Fruit fly (Drosophila melanogaster) whole organism, embryonic: ENCODE data around the gene Ice2.

Experiments used
- CG11560 ChIP-seq: fragments of 200-800 bp; sonication (Bioruptor generic); IDR thresholded peaks from 3 replicates; pipeline ENCODE4 v1.3.6; 2022; ENCODE audit warnings: missing biosample characterization, missing genetic modification characterization
- CG1233 ChIP-seq: fragments of 200-800 bp; sonication (Bioruptor generic); optimal IDR thresholded peaks from 4 replicates; lab custom pipeline; 2018; ENCODE audit warnings: missing biosample characterization, mild to moderate bottlenecking, missing genetic modification characterization
- CG13123 ChIP-seq: fragments of 200-800 bp; sonication (Bioruptor generic); optimal IDR thresholded peaks from 2 replicates; lab custom pipeline; 2016; ENCODE audit warnings: missing biosample characterization, missing genetic modification characterization
- CG13296 ChIP-seq: fragments of 200-800 bp; sonication (Bioruptor generic); optimal IDR thresholded peaks from 3 replicates; lab custom pipeline; 2018; ENCODE audit warnings: missing biosample characterization, mild to moderate bottlenecking, missing genetic modification characterization
- CG15073 ChIP-seq: fragments of 200-800 bp; sonication (Bioruptor generic); optimal IDR thresholded peaks from 2 replicates; lab custom pipeline; 2016; ENCODE audit warnings: missing biosample characterization, missing genetic modification characterization
- CG15696 ChIP-seq: fragments of 200-800 bp; sonication (Bioruptor generic); optimal IDR thresholded peaks from 2 replicates; lab custom pipeline; 2019; ENCODE audit warnings: missing biosample characterization, mild to moderate bottlenecking, missing genetic modification characterization, moderate library complexity
- CG2120 ChIP-seq: fragments of 200-800 bp; sonication (Bioruptor generic); optimal IDR thresholded peaks from 3 replicates; lab custom pipeline; 2016; ENCODE audit warnings: missing biosample characterization, missing genetic modification characterization
- CG3065 ChIP-seq: fragments of 200-800 bp; sonication (Bioruptor generic); optimal IDR thresholded peaks from 2 replicates; lab custom pipeline; 2016; ENCODE audit warnings: missing biosample characterization, missing genetic modification characterization
- CG31441 ChIP-seq: fragments of 200-800 bp; sonication (Bioruptor generic); IDR thresholded peaks from 2 replicates; pipeline ENCODE4 v1.3.6; 2022; ENCODE audit warnings: missing biosample characterization, missing genetic modification characterization
- CG4282 ChIP-seq: fragments of 200-800 bp; sonication (Bioruptor generic); optimal IDR thresholded peaks from 2 replicates; lab custom pipeline; 2016; ENCODE audit warnings: missing biosample characterization, missing genetic modification characterization
- CG4360 ChIP-seq: fragments of 200-800 bp; sonication (Bioruptor generic); IDR thresholded peaks from 2 replicates; pipeline ENCODE4 v1.3.6; 2022; ENCODE audit warnings: missing biosample characterization, missing genetic modification characterization
- CG4730 ChIP-seq: fragments of 200-800 bp; sonication (Bioruptor generic); IDR thresholded peaks from 2 replicates; pipeline ENCODE4 v1.3.6; 2022; ENCODE audit warnings: missing biosample characterization, missing genetic modification characterization
- CG7745 ChIP-seq: fragments of 200-800 bp; sonication (Bioruptor generic); optimal IDR thresholded peaks from 2 replicates; lab custom pipeline; 2018; ENCODE audit warnings: missing biosample characterization, mild to moderate bottlenecking, missing genetic modification characterization, moderate library complexity
- CG8478 ChIP-seq: fragments of >200 bp; optimal IDR thresholded peaks from 2 replicates; lab custom pipeline; 2018
- CG9609 ChIP-seq: fragments of 200-800 bp; sonication (Bioruptor generic); optimal IDR thresholded peaks from 3 replicates; lab custom pipeline; 2016; ENCODE audit warnings: missing biosample characterization, missing genetic modification characterization
- Deaf1 ChIP-seq: fragments of 200-800 bp; optimal IDR thresholded peaks from 3 replicates; lab custom pipeline; 2019; ENCODE audit warnings: missing biosample characterization, mild to moderate bottlenecking, missing genetic modification characterization, moderate library complexity
- Dip2 ChIP-seq: fragments of 200-800 bp; sonication (Bioruptor generic); IDR thresholded peaks from 2 replicates; pipeline ENCODE4 v1.3.6; 2022; ENCODE audit warnings: missing biosample characterization, missing genetic modification characterization
- Dref ChIP-seq: fragments of 200-800 bp; sonication (Bioruptor generic); IDR thresholded peaks from 2 replicates; pipeline ENCODE4 v1.3.6; 2022; ENCODE audit warnings: missing biosample characterization, missing genetic modification characterization
- H2.0 ChIP-seq: fragments of 200-800 bp; sonication (Bioruptor generic); IDR thresholded peaks from 2 replicates; pipeline ENCODE4 v1.3.6; 2022; ENCODE audit warnings: missing biosample characterization, missing genetic modification characterization
- Kr ChIP-seq: fragments of 200-800 bp; sonication (Bioruptor generic); optimal IDR thresholded peaks from 2 replicates; lab custom pipeline; 2017; ENCODE audit warnings: missing biosample characterization, mild to moderate bottlenecking, missing genetic modification characterization
- Lpt ChIP-seq: fragments of >200 bp; optimal IDR thresholded peaks from 2 replicates; lab custom pipeline; 2018; ENCODE audit warnings: missing biosample characterization, missing genetic modification characterization
- Mrtf ChIP-seq: fragments of 200-800 bp; sonication (Bioruptor generic); IDR thresholded peaks from 3 replicates; pipeline ENCODE4 v1.3.6; 2022; ENCODE audit warnings: missing biosample characterization, missing genetic modification characterization
- Myb ChIP-seq: fragments of 200-800 bp; sonication (Bioruptor generic); optimal IDR thresholded peaks from 2 replicates; lab custom pipeline; 2016; ENCODE audit warnings: missing biosample characterization, missing genetic modification characterization
- NfI ChIP-seq: fragments of 200-800 bp; sonication (Bioruptor generic); optimal IDR thresholded peaks from 3 replicates; lab custom pipeline; 2018; ENCODE audit warnings: missing biosample characterization, mild to moderate bottlenecking, missing genetic modification characterization, moderate library complexity
- PHDP ChIP-seq: fragments of 200-800 bp; sonication (Bioruptor generic); optimal IDR thresholded peaks from 3 replicates; lab custom pipeline; 2018; ENCODE audit warnings: missing biosample characterization, mild to moderate bottlenecking, missing genetic modification characterization, moderate library complexity
- Pdp1 ChIP-seq, 2 experiments: fragments of 200-800 bp; sonication (Bioruptor generic); optimal IDR thresholded peaks; 3 replicates each; lab custom pipeline; 2016; ENCODE audit warnings: missing biosample characterization in 2 of 2, missing genetic modification characterization in 2 of 2, mild to moderate bottlenecking in 1 of 2, moderate library complexity in 1 of 2
- Ravus ChIP-seq: fragments of 200-800 bp; sonication (Bioruptor generic); IDR thresholded peaks from 2 replicates; pipeline ENCODE4 v1.3.6; 2022; ENCODE audit warnings: missing biosample characterization, missing genetic modification characterization
- ab ChIP-seq: fragments of 200-800 bp; sonication (Bioruptor generic); optimal IDR thresholded peaks from 2 replicates; lab custom pipeline; 2016; ENCODE audit warnings: missing biosample characterization, missing genetic modification characterization
- ase ChIP-seq: fragments of 200-800 bp; sonication (Bioruptor generic); IDR thresholded peaks from 3 replicates; pipeline ENCODE4 v1.3.6; 2022; ENCODE audit warnings: missing biosample characterization, missing genetic modification characterization
- ato ChIP-seq: fragments of 200-800 bp; sonication (Bioruptor generic); IDR thresholded peaks from 2 replicates; pipeline ENCODE4 v1.3.6; 2022; ENCODE audit warnings: missing biosample characterization, missing genetic modification characterization; ENCODE audit not compliant: partially characterized antibody
- bab2 ChIP-seq: fragments of 200-800 bp; sonication (Bioruptor generic); optimal IDR thresholded peaks from 2 replicates; lab custom pipeline; 2016; ENCODE audit warnings: missing biosample characterization, missing genetic modification characterization
- caup ChIP-seq: fragments of 200-800 bp; sonication (Bioruptor generic); optimal IDR thresholded peaks from 3 replicates; lab custom pipeline; 2017; ENCODE audit warnings: missing biosample characterization, mild to moderate bottlenecking, missing genetic modification characterization, moderate library complexity; ENCODE audit not compliant: severe bottlenecking
- da ChIP-seq: fragments of 200-800 bp; sonication (Bioruptor generic); optimal IDR thresholded peaks from 2 replicates; lab custom pipeline; 2016; ENCODE audit warnings: missing biosample characterization, missing genetic modification characterization
- dm ChIP-seq: fragments of 200-800 bp; sonication (Bioruptor generic); optimal IDR thresholded peaks from 3 replicates; lab custom pipeline; 2016; ENCODE audit warnings: missing biosample characterization, missing genetic modification characterization
- dysf ChIP-seq: fragments of 200-800 bp; sonication (Bioruptor generic); IDR thresholded peaks from 3 replicates; pipeline ENCODE4 v1.3.6; 2022; ENCODE audit warnings: missing biosample characterization, missing genetic modification characterization
- emc ChIP-seq: fragments of 200-800 bp; sonication (Bioruptor generic); optimal IDR thresholded peaks from 2 replicates; lab custom pipeline; 2016; ENCODE audit warnings: missing biosample characterization, missing genetic modification characterization
- en ChIP-seq: fragments of 200-800 bp; sonication (Bioruptor generic); optimal IDR thresholded peaks from 2 replicates; lab custom pipeline; 2016; ENCODE audit warnings: missing biosample characterization, missing genetic modification characterization
- esg ChIP-seq: fragments of 200-800 bp; sonication (Bioruptor generic); conservative IDR thresholded peaks from 2 replicates; pipeline ENCODE4 v1.3.6; 2022; ENCODE audit warnings: missing biosample characterization, missing genetic modification characterization
- gcm ChIP-seq: fragments of 200-800 bp; sonication (Bioruptor generic); optimal IDR thresholded peaks from 2 replicates; lab custom pipeline; 2019; ENCODE audit warnings: missing biosample characterization, mild to moderate bottlenecking, missing genetic modification characterization, moderate library complexity
- gfzf ChIP-seq: fragments of 200-800 bp; sonication (Bioruptor generic); optimal IDR thresholded peaks from 2 replicates; lab custom pipeline; 2016; ENCODE audit warnings: missing biosample characterization, mild to moderate bottlenecking, missing genetic modification characterization, moderate library complexity
- maf-S ChIP-seq: fragments of 200-800 bp; sonication (Bioruptor generic); optimal IDR thresholded peaks from 2 replicates; lab custom pipeline; 2016; ENCODE audit warnings: missing biosample characterization, missing genetic modification characterization
- nom ChIP-seq: fragments of 200-800 bp; sonication (Bioruptor generic); optimal IDR thresholded peaks from 2 replicates; lab custom pipeline; 2017; ENCODE audit warnings: missing biosample characterization, missing genetic modification characterization, mild to moderate bottlenecking, moderate library complexity, missing genetic modification reagents
- org-1 ChIP-seq: fragments of 200-800 bp; sonication (Bioruptor generic); optimal IDR thresholded peaks from 2 replicates; lab custom pipeline; 2017; ENCODE audit warnings: missing biosample characterization, missing genetic modification characterization
- pfk ChIP-seq: fragments of 200-800 bp; sonication (Bioruptor generic); optimal IDR thresholded peaks from 2 replicates; lab custom pipeline; 2018; ENCODE audit warnings: missing biosample characterization, mild to moderate bottlenecking, missing genetic modification characterization, moderate library complexity
- pzg ChIP-seq: fragments of 200-800 bp; sonication (Bioruptor generic); optimal IDR thresholded peaks from 3 replicates; lab custom pipeline; 2018; ENCODE audit warnings: missing biosample characterization, mild to moderate bottlenecking, missing genetic modification characterization, moderate library complexity
- ro ChIP-seq: fragments of 200-800 bp; sonication (Bioruptor generic); IDR thresholded peaks from 2 replicates; pipeline ENCODE4 v1.3.6; 2022; ENCODE audit warnings: missing biosample characterization, missing genetic modification characterization
- tll ChIP-seq, 2 experiments: fragments of 200-800 bp in 1 of 2; fragments of >200 bp in 1 of 2; sonication (Bioruptor generic) in 1 of 2; optimal IDR thresholded peaks; 2 replicates each; lab custom pipeline; 2017 to 2019; ENCODE audit warnings: missing biosample characterization in 2 of 2, missing genetic modification characterization in 2 of 2, mild to moderate bottlenecking in 1 of 2, moderate library complexity in 1 of 2
- vvl ChIP-seq: fragments of 200-800 bp; sonication (Bioruptor generic); IDR thresholded peaks from 2 replicates; pipeline ENCODE4 v1.3.6; 2022; ENCODE audit warnings: missing biosample characterization, missing genetic modification characterization
- zen ChIP-seq: fragments of 200-800 bp; sonication (Bioruptor generic); optimal IDR thresholded peaks from 3 replicates; lab custom pipeline; 2018; ENCODE audit warnings: missing biosample characterization, mild to moderate bottlenecking, missing genetic modification characterization, moderate library complexity
- zf30C ChIP-seq: fragments of 200-800 bp; sonication (Bioruptor generic); optimal IDR thresholded peaks from 3 replicates; lab custom pipeline; 2018; ENCODE audit warnings: missing biosample characterization, mild to moderate bottlenecking, missing genetic modification characterization

Ice2 gene

DNA sequence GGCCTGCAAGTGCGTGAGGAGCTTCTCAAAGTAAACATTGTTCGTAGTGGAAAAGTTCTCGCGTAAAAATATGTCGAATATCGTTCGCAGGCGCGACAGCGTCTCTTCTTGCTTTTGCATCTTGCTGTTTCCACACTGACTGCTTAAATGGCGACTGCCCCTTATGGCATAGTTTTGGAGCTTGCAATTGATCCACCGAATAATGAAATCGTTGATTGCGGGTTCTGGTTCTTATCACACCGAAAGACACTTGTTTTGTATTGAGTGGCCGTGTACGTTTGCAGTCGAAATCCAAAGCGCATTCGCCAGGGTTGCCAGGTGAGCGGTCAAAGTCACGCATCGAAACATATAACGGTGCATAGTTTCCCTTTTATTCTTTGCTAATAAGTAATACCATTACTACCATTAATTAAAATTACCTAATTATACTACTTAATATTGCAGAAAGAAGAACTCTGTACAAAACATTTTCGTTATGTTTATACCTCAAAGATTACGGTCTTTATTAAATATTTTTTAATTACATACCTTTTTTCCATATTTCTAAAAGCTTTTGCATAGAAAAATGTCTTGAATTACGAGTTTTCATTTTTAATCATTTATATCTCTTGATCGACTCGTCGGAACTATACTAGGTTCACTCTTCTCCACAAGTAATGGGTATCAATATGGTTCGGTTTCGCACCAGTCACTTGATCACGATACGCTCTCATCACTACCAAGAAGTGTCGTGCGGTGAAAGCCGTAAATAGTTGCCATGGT, 28.4 kb upstream of the Ice2 start, which contains the start of the genes CG7044 and Tbc1d22 (continued):
- TF ChIP-seq CG4730 (GFP tag; lab: Robert Waterston, UW) (no peak), Lpt (GFP tag; lab: Kevin White, UChicago) (no peak), dm (GFP tag; lab: Kevin White, UChicago) (no peak), da (GFP tag; lab: Kevin White, UChicago) (no peak), vvl (GFP tag; lab: Robert Waterston, UW) (no peak; the same call in 1 of the 2 replicates), Dip2 (no peak), PHDP (tag; lab: Kevin White, UChicago) (peak; percentile 26), CG2120 (peak; percentile 75), nom (GFP tag; lab: Kevin White, UChicago) (no peak), ase (GFP tag; lab: Robert Waterston, UW) (no peak), CG8478 (lab: Kevin White, UChicago) (no peak), CG31441 (GFP tag; lab: Robert Waterston, UW) (peak; percentile 78), Myb (GFP tag; lab: Kevin White, UChicago) (peak; percentile 28), org-1 (no peak), CG11560 (tag; lab: Robert Waterston, UW) (no peak), CG13296 (GFP tag; lab: Kevin White, UChicago) (no peak), en (GFP tag; lab: Kevin White, UChicago) (no peak), esg (no peak), Pdp1 (GFP tag; optimal IDR thresholded peaks at IDR 0.05; lab: Kevin White, UChicago) (peak; percentile 13 to 33), zf30C (GFP tag; lab: Kevin White, UChicago) (no peak), gcm (GFP tag; lab: Kevin White, UChicago) (no peak), Ravus (no peak), caup (GFP tag; lab: Kevin White, UChicago) (no peak), bab2 (GFP tag; lab: Kevin White, UChicago) (peak; percentile 26), CG13123 (peak; percentile 32), zen (tag; lab: Kevin White, UChicago) (peak; percentile 24), CG15696 (tag; lab: Kevin White, UChicago) (peak; percentile 49), Kr (no peak), NfI (GFP tag; lab: Kevin White, UChicago) (peak; percentile 32), CG7745 (tag; lab: Kevin White, UChicago) (no peak), pfk (GFP tag; lab: Kevin White, UChicago) (no peak), ab (no peak), ro (GFP tag; lab: Robert Waterston, UW) (no peak), Mrtf (no peak; the same call in 2 of the 3 replicates), CG15073 (GFP tag; lab: Kevin White, UChicago) (no peak), dysf (GFP tag; lab: Robert Waterston, UW) (peak; percentile 61), CG4360 (GFP tag; lab: Robert Waterston, UW) (no peak), CG9609 (GFP tag; lab: Kevin White, UChicago) (peak; percentile 47), tll (GFP tag; optimal IDR thresholded peaks at IDR 0.05; lab: Kevin White, UChicago) (peak in 1 of 2 experiments; percentile 79), maf-S (no peak), ato (GFP tag; lab: Robert Waterston, UW) (no peak), emc (GFP tag; lab: Kevin White, UChicago) (no peak), gfzf (GFP tag; lab: Kevin White, UChicago) (peak; percentile 75), CG3065 (GFP tag; lab: Kevin White, UChicago) (no peak), CG4282 (no peak), Dref (GFP tag; lab: Robert Waterston, UW) (no peak; the same call in 1 of the 2 replicates), CG1233 (GFP tag; lab: Kevin White, UChicago) (no peak), pzg (GFP tag; lab: Kevin White, UChicago) (peak; percentile 21), Deaf1 (tag; lab: Kevin White, UChicago) (no peak), H2.0 (peak; percentile 30; the same call in 1 of the 2 replicates)
